Worm (Caenorhabditis elegans) whole organism, late embryonic: ENCODE measurements around the gene R05H10.7.

Experiments used
- ceh-14 ChIP-seq: sonication (generic microtip); optimal IDR thresholded peaks from 2 replicates; lab custom pipeline; 2016; ENCODE audit warnings: missing genotype, missing genetic modification characterization, missing compliant biosample characterization
- ceh-22 ChIP-seq: sonication (generic microtip); optimal IDR thresholded peaks from 2 replicates; lab custom pipeline; 2017; ENCODE audit warnings: missing biosample characterization, missing genetic modification characterization
- dmd-4 ChIP-seq: sonication (generic microtip); optimal IDR thresholded peaks from 2 replicates; lab custom pipeline; 2016; ENCODE audit warnings: borderline replicate concordance, missing genetic modification characterization, missing compliant biosample characterization
- pag-3 ChIP-seq: sonication (generic microtip); optimal IDR thresholded peaks from 2 replicates; lab custom pipeline; 2016; ENCODE audit warnings: missing compliant biosample characterization, missing genetic modification characterization, borderline replicate concordance
- pat-9 ChIP-seq: fragments of 200-800 bp; sonication (Bioruptor generic); optimal IDR thresholded peaks from 2 replicates; lab custom pipeline; 2018; ENCODE audit warnings: mild to moderate bottlenecking, missing genetic modification characterization, moderate library complexity, missing compliant biosample characterization
- pax-1 ChIP-seq: fragments of 150-350 bp; optimal IDR thresholded peaks from 2 replicates; lab custom pipeline; 2014; ENCODE audit warnings: missing biosample characterization, missing genetic modification characterization
- pqm-1 ChIP-seq: sonication (generic microtip); optimal IDR thresholded peaks from 2 replicates; lab custom pipeline; 2016; ENCODE audit warnings: missing genetic modification characterization, missing compliant biosample characterization

DNA sequence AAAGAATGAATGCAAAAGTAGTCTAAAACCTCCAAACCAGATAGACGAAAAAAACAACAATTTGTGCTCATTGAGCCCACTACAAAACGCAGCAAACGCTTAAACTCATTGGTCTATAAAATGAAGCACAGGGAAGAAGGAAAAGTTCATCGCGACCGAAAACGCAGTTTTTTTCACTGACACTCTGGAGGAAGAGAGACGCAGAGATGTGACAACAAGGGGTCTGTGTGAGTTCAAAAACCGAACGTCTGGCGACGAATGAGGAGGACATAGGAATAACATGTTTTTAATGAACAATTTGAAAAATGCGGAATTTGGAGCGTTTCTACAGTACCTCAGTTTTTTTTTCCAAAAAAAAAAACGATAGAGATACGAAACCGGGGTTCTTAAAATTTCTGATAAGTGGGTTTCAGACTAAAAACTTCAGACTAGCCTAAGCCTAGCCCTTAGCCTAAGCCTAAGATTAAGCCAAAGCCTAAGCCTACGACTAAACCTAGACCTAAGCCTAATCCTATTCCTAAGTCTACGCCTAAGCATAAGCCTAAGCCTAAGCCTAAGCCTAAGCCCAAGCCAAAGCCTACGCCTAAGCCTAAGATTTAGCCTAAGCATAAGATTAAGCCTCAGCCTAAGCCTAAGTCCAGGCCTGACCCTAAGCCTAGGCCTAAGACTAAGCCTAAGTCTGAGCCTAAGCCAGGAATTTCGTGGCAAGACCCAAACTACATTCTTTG, 35.9 kb upstream of the R05H10.7 start:
- TF ChIP-seq ceh-22 (tag; lab: Kevin White, UChicago) (no peak), pat-9 (no peak), pax-1 (no peak), dmd-4 (no peak), pag-3 (tag; lab: Kevin White, UChicago) (no peak), ceh-14 (no peak), pqm-1 (tag; lab: Kevin White, UChicago) (no peak)
